Fruit fly (Drosophila melanogaster) whole organism, embryonic: Measurements from ENCODE around the gene PGAP2.

Experiments
- Asciz ChIP-seq: fragments of 200-800 bp; sonication (Bioruptor generic); optimal IDR thresholded peaks from 2 replicates; lab custom pipeline; 2017; ENCODE audit warnings: missing biosample characterization, mild to moderate bottlenecking, missing genetic modification characterization, missing genetic modification reagents
- B-H2 ChIP-seq: fragments of 200-800 bp; sonication (Bioruptor generic); optimal IDR thresholded peaks from 2 replicates; lab custom pipeline; 2018; ENCODE audit warnings: missing biosample characterization, mild to moderate bottlenecking, missing genetic modification characterization
- BEAF-32 ChIP-seq: fragments of 200-800 bp; sonication (Bioruptor generic); optimal IDR thresholded peaks from 3 replicates; lab custom pipeline; 2017; ENCODE audit warnings: missing biosample characterization, missing genetic modification characterization, mild to moderate bottlenecking, moderate library complexity, missing genetic modification reagents
- Bgb ChIP-seq: fragments of 200-800 bp; sonication (Bioruptor generic); IDR thresholded peaks from 2 replicates; pipeline ENCODE4 v1.3.6; 2022; ENCODE audit warnings: missing biosample characterization, missing genetic modification characterization; ENCODE audit not compliant: partially characterized antibody
- CG10959 ChIP-seq: fragments of 200-800 bp; sonication (Bioruptor generic); IDR thresholded peaks from 2 replicates; pipeline ENCODE4 v1.3.6; 2022; ENCODE audit warnings: missing biosample characterization, missing genetic modification characterization
- CG11723 ChIP-seq: fragments of 200-800 bp; sonication (Bioruptor generic); optimal IDR thresholded peaks from 2 replicates; lab custom pipeline; 2017; ENCODE audit warnings: missing biosample characterization, mild to moderate bottlenecking, missing genetic modification characterization
- CG12236 ChIP-seq: fragments of 200-800 bp; sonication (Bioruptor generic); optimal IDR thresholded peaks from 2 replicates; lab custom pipeline; 2016; ENCODE audit warnings: missing biosample characterization, missing genetic modification characterization
- CG12391 ChIP-seq: fragments of 200-800 bp; sonication (Bioruptor generic); optimal IDR thresholded peaks from 3 replicates; lab custom pipeline; 2018; ENCODE audit warnings: missing biosample characterization, mild to moderate bottlenecking, missing genetic modification characterization, moderate library complexity
- CG12769 ChIP-seq: fragments of 200-800 bp; sonication (Bioruptor generic); optimal IDR thresholded peaks from 2 replicates; lab custom pipeline; 2019; ENCODE audit warnings: missing biosample characterization, mild to moderate bottlenecking, missing genetic modification characterization, moderate library complexity
- CG14014 ChIP-seq: fragments of 200-800 bp; sonication (Bioruptor generic); IDR thresholded peaks from 2 replicates; pipeline ENCODE4 v1.3.6; 2022; ENCODE audit warnings: missing biosample characterization, missing genetic modification characterization
- CG1603 ChIP-seq: fragments of 200-800 bp; sonication (Bioruptor generic); optimal IDR thresholded peaks from 2 replicates; lab custom pipeline; 2019; ENCODE audit warnings: missing biosample characterization, mild to moderate bottlenecking, missing genetic modification characterization, moderate library complexity
- CG1647 ChIP-seq: fragments of 200-800 bp; sonication (Bioruptor generic); optimal IDR thresholded peaks from 3 replicates; lab custom pipeline; 2016; ENCODE audit warnings: missing biosample characterization, missing genetic modification characterization
- CG17328 ChIP-seq: fragments of 200-800 bp; sonication (Bioruptor generic); IDR thresholded peaks from 2 replicates; pipeline ENCODE4 v1.3.6; 2022; ENCODE audit warnings: missing biosample characterization, missing genetic modification characterization
- CG17359 ChIP-seq: fragments of 200-800 bp; sonication (Bioruptor generic); optimal IDR thresholded peaks from 3 replicates; lab custom pipeline; 2018; ENCODE audit warnings: missing biosample characterization, mild to moderate bottlenecking, missing genetic modification characterization, moderate library complexity
- CG2199 ChIP-seq: fragments of 200-800 bp; sonication (Bioruptor generic); IDR thresholded peaks from 3 replicates; pipeline ENCODE4 v1.3.6; 2022; ENCODE audit warnings: missing biosample characterization, missing genetic modification characterization
- CG2202 ChIP-seq: fragments of 200-800 bp; sonication (Bioruptor generic); optimal IDR thresholded peaks from 2 replicates; lab custom pipeline; 2018; ENCODE audit warnings: missing biosample characterization, mild to moderate bottlenecking, missing genetic modification characterization
- CG33557 ChIP-seq: fragments of 200-800 bp; sonication (Bioruptor generic); optimal IDR thresholded peaks from 2 replicates; lab custom pipeline; 2019; ENCODE audit warnings: missing biosample characterization, mild to moderate bottlenecking, missing genetic modification characterization, moderate library complexity
- CG3838 ChIP-seq: fragments of 200-800 bp; sonication (Bioruptor generic); optimal IDR thresholded peaks from 3 replicates; lab custom pipeline; 2016; ENCODE audit warnings: missing biosample characterization, missing genetic modification characterization
- CG6272 ChIP-seq: fragments of 200-800 bp; sonication (Bioruptor generic); IDR thresholded peaks from 2 replicates; pipeline ENCODE4 v1.3.6; 2022; ENCODE audit warnings: missing biosample characterization, missing genetic modification characterization
- CG6854 ChIP-seq: fragments of 200-800 bp; sonication (Bioruptor generic); optimal IDR thresholded peaks from 3 replicates; lab custom pipeline; 2017; ENCODE audit warnings: missing biosample characterization, mild to moderate bottlenecking, missing genetic modification characterization
- CG7271 ChIP-seq: fragments of 200-800 bp; sonication (Bioruptor generic); optimal IDR thresholded peaks from 2 replicates; lab custom pipeline; 2018; ENCODE audit warnings: missing biosample characterization, mild to moderate bottlenecking, missing genetic modification characterization, moderate library complexity
- CG8290 ChIP-seq, 3 experiments: fragments of 200-800 bp; sonication (Bioruptor generic); optimal IDR thresholded peaks; 2 replicates each; lab custom pipeline; 2016 to 2019; ENCODE audit warnings: missing biosample characterization in 3 of 3, missing genetic modification characterization in 3 of 3, mild to moderate bottlenecking in 2 of 3, moderate library complexity in 1 of 3
- CG8478 ChIP-seq: fragments of >200 bp; optimal IDR thresholded peaks from 2 replicates; lab custom pipeline; 2018
- Dbx ChIP-seq: fragments of 200-800 bp; sonication (Bioruptor generic); IDR thresholded peaks from 3 replicates; pipeline ENCODE4 v1.3.6; 2022; ENCODE audit warnings: missing biosample characterization, missing genetic modification characterization
- H15 ChIP-seq: fragments of 200-800 bp; sonication (Bioruptor generic); IDR thresholded peaks from 3 replicates; pipeline ENCODE4 v1.3.6; 2022; ENCODE audit warnings: missing biosample characterization, missing genetic modification characterization
- HLH4C ChIP-seq: fragments of 200-800 bp; sonication (Bioruptor generic); IDR thresholded peaks from 3 replicates; pipeline ENCODE4 v1.3.6; 2022; ENCODE audit warnings: missing biosample characterization, missing genetic modification characterization; ENCODE audit not compliant: partially characterized antibody
- Lhr ChIP-seq: fragments of 200-800 bp; sonication (Bioruptor generic); optimal IDR thresholded peaks from 3 replicates; lab custom pipeline; 2017; ENCODE audit warnings: mild to moderate bottlenecking, missing biosample characterization, missing genetic modification reagents, missing genetic modification characterization
- MTF-1 ChIP-seq: fragments of 200-800 bp; sonication (Bioruptor generic); optimal IDR thresholded peaks from 2 replicates; lab custom pipeline; 2018; ENCODE audit warnings: missing biosample characterization, mild to moderate bottlenecking, missing genetic modification characterization, borderline replicate concordance
- Mad ChIP-seq: fragments of 200-800 bp; sonication (Bioruptor generic); optimal IDR thresholded peaks from 2 replicates; lab custom pipeline; 2016; ENCODE audit warnings: missing biosample characterization, missing genetic modification characterization
- Med ChIP-seq: fragments of 200-800 bp; sonication (Bioruptor generic); peaks from one replicate; lab custom pipeline; 2016; ENCODE audit warnings: missing biosample characterization, missing genetic modification characterization, mild to moderate bottlenecking, inconsistent platforms, moderate library complexity
- Trl ChIP-seq, 3 experiments: fragments of >200 bp in 2 of 3; fragments of 200-800 bp in 1 of 3; sonication (Bioruptor generic) in 1 of 3; optimal IDR thresholded peaks; 2 replicates in 1 of 3; 3 replicates in 2 of 3; lab custom pipeline; 2016 to 2017; ENCODE audit warnings: missing biosample characterization in 1 of 3, missing genetic modification characterization in 1 of 3
- abd-A ChIP-seq: fragments of 200-800 bp; sonication (Bioruptor generic); optimal IDR thresholded peaks from 3 replicates; lab custom pipeline; 2019; ENCODE audit warnings: missing biosample characterization, mild to moderate bottlenecking, missing genetic modification characterization, moderate library complexity
- ap ChIP-seq: fragments of 200-800 bp; sonication (Bioruptor generic); IDR thresholded peaks from 2 replicates; pipeline ENCODE4 v1.3.6; 2022; ENCODE audit warnings: missing biosample characterization, missing genetic modification characterization
- bigmax ChIP-seq: fragments of 200-800 bp; sonication (Bioruptor generic); optimal IDR thresholded peaks from 2 replicates; lab custom pipeline; 2018; ENCODE audit warnings: missing biosample characterization, mild to moderate bottlenecking, missing genetic modification characterization
- chinmo ChIP-seq: fragments of 200-800 bp; sonication (Bioruptor generic); IDR thresholded peaks from 4 replicates; pipeline ENCODE4 v1.3.6; 2022; ENCODE audit warnings: missing biosample characterization, missing genetic modification characterization; ENCODE audit not compliant: partially characterized antibody
- ci ChIP-seq: fragments of 200-800 bp; sonication (Bioruptor generic); IDR thresholded peaks from 3 replicates; pipeline ENCODE4 v1.3.6; 2022; ENCODE audit warnings: missing biosample characterization, missing genetic modification characterization
- eve ChIP-seq, 2 experiments: fragments of >200 bp; optimal IDR thresholded peaks; 2 replicates each; lab custom pipeline; 2017; ENCODE audit warnings: missing biosample characterization in 2 of 2, missing genetic modification characterization in 2 of 2
- gce ChIP-seq: fragments of 200-800 bp; sonication (Bioruptor generic); IDR thresholded peaks from 3 replicates; pipeline ENCODE4 v1.3.6; 2022; ENCODE audit warnings: missing biosample characterization, missing genetic modification characterization
- ham ChIP-seq: fragments of 200-800 bp; sonication (Bioruptor generic); IDR thresholded peaks from 2 replicates; pipeline ENCODE4 v1.3.6; 2022; ENCODE audit warnings: missing biosample characterization, missing genetic modification characterization
- nerfin-2 ChIP-seq: fragments of 200-800 bp; sonication (Bioruptor generic); IDR thresholded peaks from 2 replicates; pipeline ENCODE4 v1.3.6; 2022; ENCODE audit warnings: missing biosample characterization, missing genetic modification characterization; ENCODE audit not compliant: partially characterized antibody
- oc ChIP-seq: fragments of 200-800 bp; sonication (Bioruptor generic); optimal IDR thresholded peaks from 2 replicates; lab custom pipeline; 2018; ENCODE audit warnings: missing biosample characterization, mild to moderate bottlenecking, missing genetic modification characterization, moderate library complexity
- ranshi ChIP-seq: fragments of 200-800 bp; sonication (Bioruptor generic); IDR thresholded peaks from 2 replicates; pipeline ENCODE4 v1.3.6; 2022; ENCODE audit warnings: missing biosample characterization, missing genetic modification characterization
- scrt ChIP-seq: fragments of 200-800 bp; sonication (Bioruptor generic); optimal IDR thresholded peaks from 2 replicates; lab custom pipeline; 2018; ENCODE audit warnings: missing biosample characterization, mild to moderate bottlenecking, missing genetic modification characterization, moderate library complexity
- sens ChIP-seq: fragments of 200-800 bp; sonication (Bioruptor generic); peaks from one replicate; lab custom pipeline; 2016; ENCODE audit warnings: missing biosample characterization, missing genetic modification characterization
- seq ChIP-seq: fragments of 200-800 bp; sonication (Bioruptor generic); IDR thresholded peaks from 2 replicates; pipeline ENCODE4 v1.3.6; 2022; ENCODE audit warnings: missing biosample characterization, missing genetic modification characterization
- tap ChIP-seq: fragments of 200-800 bp; optimal IDR thresholded peaks from 3 replicates; lab custom pipeline; 2019; ENCODE audit warnings: missing biosample characterization, mild to moderate bottlenecking, missing genetic modification characterization, moderate library complexity
- trh ChIP-seq: fragments of 200-800 bp; sonication (Bioruptor generic); optimal IDR thresholded peaks from 2 replicates; lab custom pipeline; 2016; ENCODE audit warnings: missing biosample characterization, missing genetic modification characterization
- ttk ChIP-seq: fragments of 200-800 bp; sonication (Bioruptor generic); IDR thresholded peaks from 2 replicates; pipeline ENCODE4 v2.1.2; 2022; ENCODE audit warnings: missing biosample characterization, missing genetic modification characterization

Gene PGAP2

dm6 chr2L:867899-868605 is 48.7 kb upstream of the PGAP2 start, which contains the start of gene aru (continued):
- TF ChIP-seq ham (no peak), CG2202 (peak; percentile 17), eve (GFP tag; optimal IDR thresholded peaks at IDR 0.05; lab: Kevin White, UChicago) (no peak), Dbx (GFP tag; lab: Robert Waterston, UW) (peak; percentile 68; the same call in 1 of the 3 replicates), chinmo (GFP tag; lab: Robert Waterston, UW) (0 out of 4 replicates have a peak, but pooled peaks have one; percentile 60), CG1603 (peak; percentile 28), Mad (GFP tag; lab: Kevin White, UChicago) (no peak), ttk (GFP tag; lab: Robert Waterston, UW) (no peak), CG1647 (GFP tag; lab: Kevin White, UChicago) (no peak), CG17359 (peak; percentile 51), Trl (optimal IDR thresholded peaks at IDR 0.05; lab: Kevin White, UChicago) (peak; percentile 76 to 82), Trl (GFP tag; optimal IDR thresholded peaks at IDR 0.05; lab: Kevin White, UChicago) (no peak), scrt (GFP tag; lab: Kevin White, UChicago) (peak; percentile 63), Lhr (GFP tag; lab: Kevin White, UChicago) (no peak), CG33557 (no peak), ci (GFP tag; lab: Robert Waterston, UW) (peak; percentile 72), CG11723 (no peak), H15 (GFP tag; lab: Robert Waterston, UW) (no peak), abd-A (no peak), CG8478 (lab: Kevin White, UChicago) (no peak), nerfin-2 (GFP tag; lab: Robert Waterston, UW) (0 out of 2 replicates have a peak, but pooled peaks have one; percentile 37), CG6854 (GFP tag; lab: Kevin White, UChicago) (peak; percentile 43), seq (GFP tag; lab: Robert Waterston, UW) (0 out of 2 replicates have a peak, but pooled peaks have one; percentile 15), BEAF-32 (no peak), tap (peak; percentile 46), CG12391 (tag; lab: Kevin White, UChicago) (peak; percentile 60), CG12236 (GFP tag; lab: Kevin White, UChicago) (no peak), gce (no peak), sens (GFP tag; lab: Kevin White, UChicago) (peak; percentile 70), CG3838 (GFP tag; lab: Kevin White, UChicago) (no peak), CG6272 (GFP tag; lab: Robert Waterston, UW) (no peak), MTF-1 (GFP tag; lab: Kevin White, UChicago) (peak; percentile 24), CG10959 (GFP tag; lab: Robert Waterston, UW) (no peak), CG17328 (GFP tag; lab: Robert Waterston, UW) (peak; percentile 24; the same call in 1 of the 2 replicates), CG8290 (GFP tag; optimal IDR thresholded peaks at IDR 0.05; lab: Kevin White, UChicago) (no peak), CG8290 (tag; optimal IDR thresholded peaks at IDR 0.05; lab: Kevin White, UChicago) (peak in 1 of 2 experiments; percentile 42), CG7271 (tag; lab: Kevin White, UChicago) (no peak), HLH4C (GFP tag; lab: Robert Waterston, UW) (peak; percentile 21; the same call in 1 of the 3 replicates), ap (GFP tag; lab: Robert Waterston, UW) (no peak), Asciz (GFP tag; lab: Kevin White, UChicago) (peak; percentile 65), Med (GFP tag; lab: Kevin White, UChicago) (peak; percentile 86), B-H2 (peak; percentile 14), ranshi (GFP tag; lab: Robert Waterston, UW) (peak; percentile 32; the same call in 1 of the 2 replicates), CG2199 (GFP tag; lab: Robert Waterston, UW) (no peak), bigmax (GFP tag; lab: Kevin White, UChicago) (no peak), CG14014 (GFP tag; lab: Robert Waterston, UW) (peak; percentile 16; the same call in 1 of the 2 replicates), CG12769 (tag; lab: Kevin White, UChicago) (peak; percentile 14), oc (tag; lab: Kevin White, UChicago) (peak; percentile 75), Bgb (GFP tag; lab: Robert Waterston, UW) (0 out of 2 replicates have a peak, but pooled peaks have one; percentile 18), trh (GFP tag; lab: Kevin White, UChicago) (no peak)
